Worm (Caenorhabditis elegans) whole organism, L2 larva: ENCODE results near the gene F58B4.3.

Experiments used
- C34F6.9 ChIP-seq: fragments of 150-350 bp; optimal IDR thresholded peaks from 2 replicates; lab custom pipeline; 2014; ENCODE audit warnings: missing biosample characterization, missing genetic modification characterization
- F13H6.1 ChIP-seq: sonication (generic microtip); optimal IDR thresholded peaks from 2 replicates; lab custom pipeline; 2016; ENCODE audit warnings: missing genetic modification characterization, missing compliant biosample characterization
- R02D3.7 ChIP-seq: fragments of 150-350 bp; optimal IDR thresholded peaks from 2 replicates; lab custom pipeline; 2014; ENCODE audit warnings: missing biosample characterization, missing genetic modification characterization
- Y55F3AM.14 ChIP-seq: fragments of 200-800 bp; sonication (Bioruptor generic); optimal IDR thresholded peaks from 2 replicates; lab custom pipeline; 2018; ENCODE audit warnings: mild to moderate bottlenecking, missing genetic modification characterization, missing compliant biosample characterization
- alr-1 ChIP-seq: fragments of 150-350 bp; optimal IDR thresholded peaks from 2 replicates; lab custom pipeline; 2014; ENCODE audit warnings: missing biosample characterization, missing genetic modification characterization
- aly-2 ChIP-seq: fragments of 150-350 bp; optimal IDR thresholded peaks from 2 replicates; lab custom pipeline; 2014; ENCODE audit warnings: missing biosample characterization, missing genetic modification characterization
- ama-1 ChIP-seq: fragments of 150-350 bp; optimal IDR thresholded peaks from 2 replicates; lab custom pipeline; 2018; ENCODE audit warnings: inconsistent platforms
- blmp-1 ChIP-seq: sonication (generic microtip); optimal IDR thresholded peaks from 2 replicates; lab custom pipeline; 2017; ENCODE audit warnings: missing genetic modification characterization, mild to moderate bottlenecking, missing compliant biosample characterization, antibody characterized with exemption, moderate library complexity; ENCODE audit not compliant: insufficient read depth
- ceh-16 ChIP-seq: fragments of 150-350 bp; optimal IDR thresholded peaks from 2 replicates; lab custom pipeline; 2014; ENCODE audit warnings: missing biosample characterization, missing genetic modification characterization
- ceh-82 ChIP-seq: fragments of 150-350 bp; optimal IDR thresholded peaks from 2 replicates; lab custom pipeline; 2014; ENCODE audit warnings: missing biosample characterization, missing genetic modification characterization
- crh-2 ChIP-seq: sonication (generic microtip); optimal IDR thresholded peaks from 2 replicates; lab custom pipeline; 2017; ENCODE audit warnings: missing biosample characterization, missing genetic modification characterization
- dmd-4 ChIP-seq: sonication (generic microtip); optimal IDR thresholded peaks from 2 replicates; lab custom pipeline; 2017; ENCODE audit warnings: missing biosample characterization, missing genetic modification characterization
- egl-27 ChIP-seq: sonication (generic microtip); optimal IDR thresholded peaks from 3 replicates; lab custom pipeline; 2017; ENCODE audit warnings: missing biosample characterization, missing genetic modification reagents, missing genetic modification characterization
- elt-1 ChIP-seq: fragments of 150-350 bp; optimal IDR thresholded peaks from 2 replicates; lab custom pipeline; 2014; ENCODE audit warnings: missing biosample characterization, missing genetic modification characterization
- elt-3 ChIP-seq: sonication (generic microtip); optimal IDR thresholded peaks from 2 replicates; lab custom pipeline; 2017; ENCODE audit warnings: missing biosample characterization, missing genetic modification characterization
- fos-1 ChIP-seq: fragments of 150-350 bp; optimal IDR thresholded peaks from 2 replicates; lab custom pipeline; 2014; ENCODE audit warnings: missing biosample characterization, missing genetic modification characterization
- gmeb-1 ChIP-seq: fragments of 150-350 bp; optimal IDR thresholded peaks from 2 replicates; lab custom pipeline; 2014; ENCODE audit warnings: missing biosample characterization, missing genetic modification characterization
- lin-13 ChIP-seq: fragments of 150-350 bp; optimal IDR thresholded peaks from 2 replicates; lab custom pipeline; 2014; ENCODE audit warnings: missing biosample characterization, missing genetic modification reagents, missing genetic modification characterization
- lin-39 ChIP-seq: fragments of 150-350 bp; optimal IDR thresholded peaks from 2 replicates; lab custom pipeline; 2014; ENCODE audit warnings: missing biosample characterization, missing genetic modification reagents, missing genetic modification characterization
- lsy-2 ChIP-seq, 2 experiments: fragments of 150-350 bp in 1 of 2; sonication (generic microtip) in 1 of 2; optimal IDR thresholded peaks; 2 replicates each; lab custom pipeline; 2014 to 2017; ENCODE audit warnings: missing biosample characterization in 2 of 2, missing genetic modification characterization in 2 of 2
- mab-5 ChIP-seq: fragments of 150-350 bp; optimal IDR thresholded peaks from 2 replicates; lab custom pipeline; 2014; ENCODE audit warnings: missing biosample characterization, missing genetic modification characterization
- mbf-1 ChIP-seq: sonication (generic microtip); optimal IDR thresholded peaks from 2 replicates; lab custom pipeline; 2017; ENCODE audit warnings: missing biosample characterization, missing genetic modification characterization
- mdl-1 ChIP-seq, 2 experiments: fragments of 150-350 bp in 1 of 2; sonication (generic microtip) in 1 of 2; optimal IDR thresholded peaks; 2 replicates each; lab custom pipeline; 2017; ENCODE audit warnings: missing biosample characterization in 2 of 2, missing genetic modification characterization in 2 of 2
- nhr-10 ChIP-seq: sonication (generic microtip); optimal IDR thresholded peaks from 2 replicates; lab custom pipeline; 2017; ENCODE audit warnings: missing biosample characterization, missing genetic modification characterization
- nhr-11 ChIP-seq: fragments of 150-350 bp; optimal IDR thresholded peaks from 2 replicates; lab custom pipeline; 2014; ENCODE audit warnings: missing biosample characterization, missing genetic modification characterization
- nhr-12 ChIP-seq: fragments of 150-350 bp; optimal IDR thresholded peaks from 2 replicates; lab custom pipeline; 2014; ENCODE audit warnings: missing biosample characterization, missing genetic modification characterization
- nhr-21 ChIP-seq: fragments of 150-350 bp; optimal IDR thresholded peaks from 2 replicates; lab custom pipeline; 2014; ENCODE audit warnings: missing biosample characterization, missing genetic modification characterization
- nhr-23 ChIP-seq: fragments of 150-350 bp; optimal IDR thresholded peaks from 2 replicates; lab custom pipeline; 2014; ENCODE audit warnings: missing biosample characterization, missing genetic modification reagents, missing genetic modification characterization
- nhr-25 ChIP-seq: fragments of 150-350 bp; sonication (generic microtip); optimal IDR thresholded peaks from 3 replicates; lab custom pipeline; 2014; ENCODE audit warnings: missing biosample characterization, missing genetic modification characterization
- nhr-6 ChIP-seq: fragments of 150-350 bp; optimal IDR thresholded peaks from 2 replicates; lab custom pipeline; 2014; ENCODE audit warnings: missing biosample characterization, missing genetic modification characterization
- nhr-77 ChIP-seq: fragments of 150-350 bp; optimal IDR thresholded peaks from 2 replicates; lab custom pipeline; 2014; ENCODE audit warnings: missing biosample characterization, missing genetic modification characterization
- peb-1 ChIP-seq: fragments of 150-350 bp; optimal IDR thresholded peaks from 2 replicates; lab custom pipeline; 2014; ENCODE audit warnings: missing biosample characterization, missing genetic modification characterization
- sem-4 ChIP-seq: fragments of 150-350 bp; optimal IDR thresholded peaks from 2 replicates; lab custom pipeline; 2014; ENCODE audit warnings: missing biosample characterization, missing genetic modification reagents, missing genetic modification characterization
- skn-1 ChIP-seq: sonication (generic microtip); optimal IDR thresholded peaks from 2 replicates; lab custom pipeline; 2017; ENCODE audit warnings: missing biosample characterization, missing genetic modification characterization
- sma-3 ChIP-seq: sonication (generic microtip); optimal IDR thresholded peaks from 2 replicates; lab custom pipeline; 2016; ENCODE audit warnings: missing genetic modification reagents, missing genetic modification characterization, missing compliant biosample characterization
- sma-9 ChIP-seq, 2 experiments: fragments of 150-350 bp in 1 of 2; sonication (generic microtip) in 1 of 2; optimal IDR thresholded peaks; 2 replicates each; lab custom pipeline; 2014 to 2016; ENCODE audit warnings: missing genetic modification characterization in 2 of 2, mild to moderate bottlenecking in 1 of 2, missing biosample characterization in 1 of 2, missing compliant biosample characterization in 1 of 2, missing genetic modification reagents in 1 of 2, moderate library complexity in 1 of 2
- snpc-4 ChIP-seq: fragments of 150-350 bp; optimal IDR thresholded peaks from 2 replicates; lab custom pipeline; 2014; ENCODE audit warnings: missing biosample characterization, missing genetic modification characterization
- unc-55 ChIP-seq: fragments of 150-350 bp; sonication (generic microtip); optimal IDR thresholded peaks from 3 replicates; lab custom pipeline; 2014; ENCODE audit warnings: missing biosample characterization, missing genetic modification reagents, missing genetic modification characterization
- unc-62 ChIP-seq: fragments of 150-350 bp; optimal IDR thresholded peaks from 2 replicates; lab custom pipeline; 2014; ENCODE audit warnings: missing biosample characterization, missing genetic modification reagents, missing genetic modification characterization
- ztf-4 ChIP-seq: fragments of 150-350 bp; optimal IDR thresholded peaks from 2 replicates; lab custom pipeline; 2014; ENCODE audit warnings: missing biosample characterization, missing genetic modification characterization

F58B4.3 gene

ce11 chrV:10931189-10931588, 1.6 kb downstream of the F58B4.3 start, which contains the start of gene scvp-1:
Gene scvp-1 (minus strand): TSS chrV:10931289.
- TF ChIP-seq R02D3.7 (tag; lab: Kevin White, UChicago) (no peak), nhr-21 (tag; lab: Kevin White, UChicago) (no peak), ceh-16 (tag; lab: Kevin White, UChicago) (no peak), mdl-1 (tag; optimal IDR thresholded peaks at IDR 0.05; lab: Kevin White, UChicago) (no peak), fos-1 (no peak), nhr-6 (tag; lab: Kevin White, UChicago) (no peak), egl-27 (no peak), lin-13 (GFP tag; lab: Kevin White, UChicago) (no peak), sma-9 (GFP tag; optimal IDR thresholded peaks at IDR 0.05; lab: Kevin White, UChicago) (no peak), sma-9 (tag; optimal IDR thresholded peaks at IDR 0.05; lab: Kevin White, UChicago) (no peak), mbf-1 (tag; lab: Kevin White, UChicago) (no peak), nhr-12 (tag; lab: Kevin White, UChicago) (no peak), nhr-25 (no peak), blmp-1 (tag; lab: Kevin White, UChicago) (no peak), gmeb-1 (tag; lab: Kevin White, UChicago) (no peak), skn-1 (tag; lab: Kevin White, UChicago) (no peak), mab-5 (tag; lab: Kevin White, UChicago) (no peak)

ce11 chrV:10932411-10932810, 2.8 kb downstream of the F58B4.3 start, which contains the start of gene F58B4.5:
Gene F58B4.5 (plus strand): TSS chrV:10932693.
- TF ChIP-seq fos-1: peak; percentile 43
- TF ChIP-seq skn-1 (tag; lab: Kevin White, UChicago): no peak
- no peak for TF ChIP-seq snpc-4 (tag; lab: Kevin White, UChicago)
- peak; percentile 54 for TF ChIP-seq crh-2 (tag; lab: Kevin White, UChicago)
- TF ChIP-seq dmd-4 (tag; lab: Kevin White, UChicago): no peak
- peak; percentile 71 for TF ChIP-seq sma-9 (GFP tag; optimal IDR thresholded peaks at IDR 0.05; lab: Kevin White, UChicago)
- TF ChIP-seq sma-9 (tag; optimal IDR thresholded peaks at IDR 0.05; lab: Kevin White, UChicago): no peak

ce11 chrV:10936681-10937080, 7.1 kb downstream of the F58B4.3 start, which contains the start of gene F17C11.12:
Gene F17C11.12 (minus strand): TSS chrV:10936920.
- no peak for TF ChIP-seq nhr-12 (tag; lab: Kevin White, UChicago)
- no peak for TF ChIP-seq mbf-1 (tag; lab: Kevin White, UChicago)
- peak; percentile 73 for TF ChIP-seq fos-1
- no peak for TF ChIP-seq ceh-16 (tag; lab: Kevin White, UChicago)
- peak; percentile 40 for TF ChIP-seq crh-2 (tag; lab: Kevin White, UChicago)
- TF ChIP-seq lin-13 (GFP tag; lab: Kevin White, UChicago): no peak
- TF ChIP-seq unc-55 (GFP tag; lab: Kevin White, UChicago): no peak
- TF ChIP-seq nhr-25: no peak
- TF ChIP-seq Y55F3AM.14: no peak
- TF ChIP-seq ceh-82: no peak
- TF ChIP-seq peb-1 (tag; lab: Kevin White, UChicago): no peak
- TF ChIP-seq nhr-11 (tag; lab: Kevin White, UChicago): no peak
- TF ChIP-seq sma-9 (GFP tag; optimal IDR thresholded peaks at IDR 0.05; lab: Kevin White, UChicago): peak; percentile 71
- no peak for TF ChIP-seq sma-9 (tag; optimal IDR thresholded peaks at IDR 0.05; lab: Kevin White, UChicago)
- TF ChIP-seq unc-62 (GFP tag; lab: Kevin White, UChicago): no peak
- peak; percentile 13 for TF ChIP-seq F13H6.1 (tag; lab: Kevin White, UChicago)
- TF ChIP-seq nhr-21 (tag; lab: Kevin White, UChicago): no peak

DNA sequence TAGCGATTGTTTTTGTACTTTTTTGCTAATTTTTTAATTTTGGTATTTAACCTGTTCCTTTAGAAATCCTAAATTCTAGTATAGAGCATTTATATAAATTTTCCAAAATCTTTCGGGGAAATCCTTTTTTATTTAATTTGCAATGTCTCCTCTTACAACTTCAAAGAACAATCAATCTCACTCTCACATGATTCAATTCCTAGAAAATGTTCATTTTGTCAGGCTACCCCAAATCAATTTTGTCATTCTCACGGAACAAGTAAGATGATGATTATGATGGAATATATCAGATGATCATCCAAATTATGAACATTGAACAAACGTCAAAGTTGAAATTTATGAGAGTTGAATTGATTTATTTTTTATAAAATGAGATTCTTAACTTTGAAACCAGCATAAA, 7.7 kb downstream of the F58B4.3 start:
- peak; percentile 87 for TF ChIP-seq nhr-21 (tag; lab: Kevin White, UChicago)
- no peak for TF ChIP-seq ceh-16 (tag; lab: Kevin White, UChicago)
- no peak for TF ChIP-seq sma-3 (GFP tag; lab: Kevin White, UChicago)
- TF ChIP-seq C34F6.9: peak; percentile 69
- peak; percentile 13 for TF ChIP-seq fos-1
- no peak for TF ChIP-seq ama-1 (lab: Kevin White, UChicago)
- TF ChIP-seq unc-62 (GFP tag; lab: Kevin White, UChicago): no peak
- no peak for TF ChIP-seq mdl-1 (tag; optimal IDR thresholded peaks at IDR 0.05; lab: Kevin White, UChicago)
- no peak for TF ChIP-seq elt-3 (tag; lab: Kevin White, UChicago)
- TF ChIP-seq nhr-77 (tag; lab: Kevin White, UChicago): no peak
- peak; percentile 84 for TF ChIP-seq sma-9 (GFP tag; optimal IDR thresholded peaks at IDR 0.05; lab: Kevin White, UChicago)
- TF ChIP-seq sma-9 (tag; optimal IDR thresholded peaks at IDR 0.05; lab: Kevin White, UChicago): no peak
- no peak for TF ChIP-seq Y55F3AM.14
- peak; percentile 61 for TF ChIP-seq ztf-4 (tag; lab: Kevin White, UChicago)
- TF ChIP-seq blmp-1 (tag; lab: Kevin White, UChicago): no peak
- no peak for TF ChIP-seq F13H6.1 (tag; lab: Kevin White, UChicago)
- TF ChIP-seq ceh-82: no peak
- TF ChIP-seq nhr-25: peak; percentile 1
- TF ChIP-seq gmeb-1 (tag; lab: Kevin White, UChicago): peak; percentile 47
- no peak for TF ChIP-seq alr-1
- peak; percentile 63 for TF ChIP-seq sem-4 (tag; lab: Kevin White, UChicago)
- TF ChIP-seq nhr-12 (tag; lab: Kevin White, UChicago): no peak
- TF ChIP-seq lsy-2 (tag; optimal IDR thresholded peaks at IDR 0.05; lab: Kevin White, UChicago): peak in 1 of 2 experiments; percentile 71
- no peak for TF ChIP-seq mab-5 (tag; lab: Kevin White, UChicago)
- TF ChIP-seq nhr-11 (tag; lab: Kevin White, UChicago): no peak
- no peak for TF ChIP-seq peb-1 (tag; lab: Kevin White, UChicago)
- peak; percentile 52 for TF ChIP-seq crh-2 (tag; lab: Kevin White, UChicago)
- TF ChIP-seq egl-27: no peak
- no peak for TF ChIP-seq R02D3.7 (tag; lab: Kevin White, UChicago)
- no peak for TF ChIP-seq nhr-23
- TF ChIP-seq nhr-10 (tag; lab: Kevin White, UChicago): no peak
- no peak for TF ChIP-seq lin-39 (tag; lab: Kevin White, UChicago)
- peak; percentile 55 for TF ChIP-seq skn-1 (tag; lab: Kevin White, UChicago)
- no peak for TF ChIP-seq elt-1 (tag; lab: Kevin White, UChicago)
- TF ChIP-seq snpc-4 (tag; lab: Kevin White, UChicago): no peak
- no peak for TF ChIP-seq aly-2 (tag; lab: Kevin White, UChicago)
- no peak for TF ChIP-seq unc-55 (GFP tag; lab: Kevin White, UChicago)
